Worm (Caenorhabditis elegans) whole organism, L2 larva: ENCODE results near the gene sdz-18.

Source experiments
- elt-3 ChIP-seq: sonication (generic microtip); optimal IDR thresholded peaks from 2 replicates; lab custom pipeline; 2017; ENCODE audit warnings: missing biosample characterization, missing genetic modification characterization
- lin-13 ChIP-seq: fragments of 150-350 bp; optimal IDR thresholded peaks from 2 replicates; lab custom pipeline; 2014; ENCODE audit warnings: missing biosample characterization, missing genetic modification reagents, missing genetic modification characterization
- nhr-12 ChIP-seq: fragments of 150-350 bp; optimal IDR thresholded peaks from 2 replicates; lab custom pipeline; 2014; ENCODE audit warnings: missing biosample characterization, missing genetic modification characterization
- nhr-237 ChIP-seq: fragments of 150-350 bp; optimal IDR thresholded peaks from 2 replicates; lab custom pipeline; 2014; ENCODE audit warnings: missing biosample characterization, missing genetic modification characterization
- zag-1 ChIP-seq: fragments of 150-350 bp; optimal IDR thresholded peaks from 2 replicates; lab custom pipeline; 2014; ENCODE audit warnings: missing biosample characterization, missing genetic modification characterization
- ztf-11 ChIP-seq: sonication (generic microtip); optimal IDR thresholded peaks from 2 replicates; lab custom pipeline; 2017; ENCODE audit warnings: missing biosample characterization, missing genetic modification characterization
- ztf-4 ChIP-seq: fragments of 150-350 bp; optimal IDR thresholded peaks from 2 replicates; lab custom pipeline; 2014; ENCODE audit warnings: missing biosample characterization, missing genetic modification characterization

DNA sequence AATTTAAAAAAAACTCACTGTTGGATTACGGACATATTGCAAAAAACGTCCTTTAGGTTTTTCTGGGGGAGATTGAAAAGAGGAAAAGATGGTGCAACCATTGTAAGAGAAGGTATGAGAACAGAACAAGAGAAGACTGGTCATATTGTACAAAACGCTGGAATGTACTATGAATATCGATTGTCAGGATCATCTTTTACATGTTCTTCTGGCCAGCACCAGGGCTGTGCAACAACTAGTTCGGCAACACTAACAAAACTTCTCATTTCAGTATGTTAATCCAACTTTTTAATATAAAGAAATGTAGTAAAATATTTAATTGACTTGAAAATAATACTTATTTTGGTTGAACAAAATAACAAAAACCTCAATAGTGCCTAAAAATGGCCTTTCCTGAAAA, 2.9 kb downstream of the sdz-18 start, which contains the start of gene fbxb-47:
- TF ChIP-seq lin-13 (GFP tag; lab: Kevin White, UChicago) = no peak
- TF ChIP-seq ztf-11 = no peak
- no peak for TF ChIP-seq elt-3
- TF ChIP-seq zag-1 (tag; lab: Kevin White, UChicago) = no peak
- TF ChIP-seq nhr-237 (tag; lab: Kevin White, UChicago) = no peak
- no peak for TF ChIP-seq nhr-12 (tag; lab: Kevin White, UChicago)
- no peak for TF ChIP-seq ztf-4
